Worm (Caenorhabditis elegans): ENCODE results near the gene lpr-2.

ce11 chrIV:11760700-11761459 lies 18.1 kb upstream of the lpr-2 start, which contains the start of gene T12A7.2:
- TF ChIP-seq him-1 (tag; optimal IDR thresholded peaks at IDR 0.05) (no peak), W03F9.2 (tag; optimal IDR thresholded peaks at IDR 0.05) (no peak)
